Worm (Caenorhabditis elegans) whole organism, late embryonic: Measurements from ENCODE around the gene zipt-13.

Experiments used
- C38D4.7 ChIP-seq: fragments of 200-800 bp; sonication (Bioruptor generic); optimal IDR thresholded peaks from 2 replicates; lab custom pipeline; 2018; ENCODE audit warnings: mild to moderate bottlenecking, missing genetic modification characterization, moderate library complexity, missing compliant biosample characterization
- K02D7.2 ChIP-seq: sonication (generic microtip); optimal IDR thresholded peaks from 2 replicates; lab custom pipeline; 2017; ENCODE audit warnings: mild to moderate bottlenecking, missing genetic modification characterization, missing compliant biosample characterization
- T23F11.4 ChIP-seq: fragments of 200-800 bp; sonication (Bioruptor generic); optimal IDR thresholded peaks from 2 replicates; lab custom pipeline; 2018; ENCODE audit warnings: mild to moderate bottlenecking, missing genetic modification characterization, missing compliant biosample characterization
- ceh-18 ChIP-seq: sonication (generic microtip); optimal IDR thresholded peaks from 2 replicates; lab custom pipeline; 2016; ENCODE audit warnings: missing genetic modification characterization, missing compliant biosample characterization
- ceh-19 ChIP-seq: fragments of 200-800 bp; sonication (Bioruptor generic); optimal IDR thresholded peaks from 2 replicates; lab custom pipeline; 2018; ENCODE audit warnings: mild to moderate bottlenecking, missing genetic modification characterization, missing compliant biosample characterization
- ceh-2 ChIP-seq: sonication (generic microtip); optimal IDR thresholded peaks from 2 replicates; lab custom pipeline; 2016; ENCODE audit warnings: missing genotype, missing genetic modification characterization, missing compliant biosample characterization
- ceh-30 ChIP-seq: fragments of 150-350 bp; optimal IDR thresholded peaks from 2 replicates; lab custom pipeline; 2014; ENCODE audit warnings: missing biosample characterization, missing genetic modification characterization
- ceh-31 ChIP-seq: sonication (generic microtip); optimal IDR thresholded peaks from 2 replicates; lab custom pipeline; 2016; ENCODE audit warnings: missing genetic modification characterization, missing compliant biosample characterization
- ceh-34 ChIP-seq: sonication (generic microtip); optimal IDR thresholded peaks from 2 replicates; lab custom pipeline; 2016; ENCODE audit warnings: mild to moderate bottlenecking, missing genetic modification characterization, missing compliant biosample characterization
- ceh-45 ChIP-seq: fragments of 200-800 bp; sonication (Bioruptor generic); IDR thresholded peaks from 2 replicates; pipeline ENCODE4 v1.3.6; 2022; ENCODE audit warnings: missing genetic modification reagents, missing genetic modification characterization, missing compliant biosample characterization
- ceh-48 ChIP-seq: sonication (generic microtip); optimal IDR thresholded peaks from 2 replicates; lab custom pipeline; 2016; ENCODE audit warnings: missing genetic modification characterization, inconsistent platforms, missing compliant biosample characterization
- ceh-6 ChIP-seq: fragments of 200-800 bp; sonication (Bioruptor generic); optimal IDR thresholded peaks from 2 replicates; lab custom pipeline; 2018; ENCODE audit warnings: mild to moderate bottlenecking, missing genetic modification characterization, missing compliant biosample characterization
- ceh-9 ChIP-seq: sonication (generic microtip); optimal IDR thresholded peaks from 2 replicates; lab custom pipeline; 2016; ENCODE audit warnings: mild to moderate bottlenecking, missing genetic modification characterization, inconsistent platforms, missing compliant biosample characterization
- dmd-4 ChIP-seq: sonication (generic microtip); optimal IDR thresholded peaks from 2 replicates; lab custom pipeline; 2016; ENCODE audit warnings: borderline replicate concordance, missing genetic modification characterization, missing compliant biosample characterization
- dve-1 ChIP-seq: sonication (generic microtip); optimal IDR thresholded peaks from 2 replicates; lab custom pipeline; 2017; ENCODE audit warnings: antibody characterized with exemption, mild to moderate bottlenecking, missing genetic modification characterization, missing compliant biosample characterization
- elt-2 ChIP-seq: sonication (generic microtip); optimal IDR thresholded peaks from 2 replicates; lab custom pipeline; 2016; ENCODE audit warnings: missing genetic modification reagents, missing genetic modification characterization, missing compliant biosample characterization
- elt-4 ChIP-seq: sonication (generic microtip); optimal IDR thresholded peaks from 2 replicates; lab custom pipeline; 2016; ENCODE audit warnings: missing genetic modification characterization, missing compliant biosample characterization
- ets-4 ChIP-seq: sonication (generic microtip); optimal IDR thresholded peaks from 2 replicates; lab custom pipeline; 2016; ENCODE audit warnings: missing genetic modification characterization, missing compliant biosample characterization
- eyg-1 ChIP-seq: sonication (generic microtip); optimal IDR thresholded peaks from 2 replicates; lab custom pipeline; 2016; ENCODE audit warnings: missing genotype, missing genetic modification characterization, missing compliant biosample characterization
- gmeb-2 ChIP-seq: sonication (generic microtip); optimal IDR thresholded peaks from 2 replicates; lab custom pipeline; 2016; ENCODE audit warnings: missing genetic modification characterization, inconsistent platforms, missing compliant biosample characterization
- hlh-15 ChIP-seq: sonication (generic microtip); optimal IDR thresholded peaks from 2 replicates; lab custom pipeline; 2016; ENCODE audit warnings: missing genetic modification characterization, missing compliant biosample characterization
- hlh-30 ChIP-seq: sonication (generic microtip); optimal IDR thresholded peaks from 2 replicates; lab custom pipeline; 2017; ENCODE audit warnings: antibody characterized with exemption, missing genetic modification characterization, missing compliant biosample characterization; ENCODE audit not compliant: insufficient read depth
- hlh-6 ChIP-seq: sonication (generic microtip); optimal IDR thresholded peaks from 2 replicates; lab custom pipeline; 2016; ENCODE audit warnings: missing genotype, missing genetic modification characterization, missing compliant biosample characterization
- lim-6 ChIP-seq: sonication (generic microtip); optimal IDR thresholded peaks from 2 replicates; lab custom pipeline; 2016; ENCODE audit warnings: missing genetic modification characterization, missing compliant biosample characterization
- lin-11 ChIP-seq: fragments of 200-800 bp; sonication (Bioruptor generic); optimal IDR thresholded peaks from 2 replicates; lab custom pipeline; 2018; ENCODE audit warnings: mild to moderate bottlenecking, missing genetic modification characterization, missing compliant biosample characterization
- madf-2 ChIP-seq: sonication (generic microtip); optimal IDR thresholded peaks from 2 replicates; lab custom pipeline; 2017; ENCODE audit warnings: missing genetic modification characterization, missing compliant biosample characterization
- mec-3 ChIP-seq: sonication (generic microtip); optimal IDR thresholded peaks from 2 replicates; lab custom pipeline; 2016; ENCODE audit warnings: borderline replicate concordance, missing genetic modification characterization, missing compliant biosample characterization
- nhr-232 ChIP-seq: sonication (generic microtip); optimal IDR thresholded peaks from 2 replicates; lab custom pipeline; 2016; ENCODE audit warnings: missing genetic modification characterization, missing compliant biosample characterization
- odd-2 ChIP-seq: sonication (generic microtip); optimal IDR thresholded peaks from 2 replicates; lab custom pipeline; 2017; ENCODE audit warnings: antibody characterized with exemption, mild to moderate bottlenecking, missing genetic modification characterization, missing compliant biosample characterization
- pha-4 ChIP-seq: fragments of 150-350 bp; optimal IDR thresholded peaks from 2 replicates; lab custom pipeline; 2018; ENCODE audit warnings: missing biosample characterization, missing genetic modification reagents, missing genetic modification characterization
- pqm-1 ChIP-seq: sonication (generic microtip); optimal IDR thresholded peaks from 2 replicates; lab custom pipeline; 2016; ENCODE audit warnings: missing genetic modification characterization, missing compliant biosample characterization
- ref-2 ChIP-seq: sonication (generic microtip); optimal IDR thresholded peaks from 2 replicates; lab custom pipeline; 2016; ENCODE audit warnings: missing genetic modification characterization, missing compliant biosample characterization
- tbx-2 ChIP-seq: sonication (generic microtip); optimal IDR thresholded peaks from 2 replicates; lab custom pipeline; 2016; ENCODE audit warnings: missing genetic modification characterization, missing compliant biosample characterization
- unc-86 ChIP-seq: sonication (generic microtip); optimal IDR thresholded peaks from 2 replicates; lab custom pipeline; 2016; ENCODE audit warnings: missing genetic modification characterization, missing compliant biosample characterization
- zip-5 ChIP-seq: sonication (generic microtip); optimal IDR thresholded peaks from 2 replicates; lab custom pipeline; 2016; ENCODE audit warnings: missing genetic modification characterization, missing compliant biosample characterization

Gene zipt-13

DNA sequence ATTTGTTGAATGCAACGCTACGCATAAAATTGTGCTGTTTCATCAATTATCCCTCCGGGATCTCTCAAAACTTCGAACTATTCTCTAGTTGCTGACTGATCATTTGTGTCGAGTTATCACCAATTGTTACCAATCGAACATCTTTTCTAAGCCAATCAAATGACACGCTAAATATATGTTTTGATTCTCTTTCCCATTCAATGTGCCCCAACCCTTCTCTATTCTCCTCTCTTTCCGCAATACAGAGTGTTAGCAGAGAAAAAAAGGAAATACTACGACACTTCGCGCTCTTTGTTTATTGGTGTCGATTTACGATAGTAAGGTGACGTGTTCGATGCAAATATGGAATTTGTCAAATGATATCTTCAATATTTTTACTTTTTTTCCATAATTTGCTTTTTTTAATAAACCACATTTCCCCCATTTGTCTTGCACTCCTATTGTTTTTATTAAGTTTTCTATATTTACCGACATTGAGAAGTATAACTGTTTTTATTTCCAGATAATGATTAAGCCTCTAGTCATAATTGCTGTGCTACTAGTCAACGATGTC lies 39.5 kb downstream of the zipt-13 start, which contains the start of gene nucb-1 (continued):
- TF ChIP-seq ceh-9 (tag; lab: Kevin White, UChicago) (no peak), ceh-45 (GFP tag; lab: Robert Waterston, UW) (no peak), ceh-34 (tag; lab: Kevin White, UChicago) (peak; percentile 89), ref-2 (tag; lab: Kevin White, UChicago) (no peak), lin-11 (tag; lab: Kevin White, UChicago) (no peak), ets-4 (tag; lab: Kevin White, UChicago) (no peak), tbx-2 (tag; lab: Kevin White, UChicago) (peak; percentile 56), ceh-18 (tag; lab: Kevin White, UChicago) (no peak), ceh-30 (no peak), hlh-15 (tag; lab: Kevin White, UChicago) (no peak), dmd-4 (tag; lab: Kevin White, UChicago) (no peak), ceh-2 (tag; lab: Kevin White, UChicago) (no peak), hlh-30 (tag; lab: Kevin White, UChicago) (peak; percentile 27), hlh-6 (no peak), C38D4.7 (no peak), ceh-6 (GFP tag; lab: Kevin White, UChicago) (no peak), eyg-1 (tag; lab: Kevin White, UChicago) (no peak), zip-5 (tag; lab: Kevin White, UChicago) (no peak), pqm-1 (tag; lab: Kevin White, UChicago) (no peak), gmeb-2 (tag; lab: Kevin White, UChicago) (no peak), T23F11.4 (GFP tag; lab: Kevin White, UChicago) (no peak)
- TF ChIP-seq, all 69 proteins: peak for 11

DNA sequence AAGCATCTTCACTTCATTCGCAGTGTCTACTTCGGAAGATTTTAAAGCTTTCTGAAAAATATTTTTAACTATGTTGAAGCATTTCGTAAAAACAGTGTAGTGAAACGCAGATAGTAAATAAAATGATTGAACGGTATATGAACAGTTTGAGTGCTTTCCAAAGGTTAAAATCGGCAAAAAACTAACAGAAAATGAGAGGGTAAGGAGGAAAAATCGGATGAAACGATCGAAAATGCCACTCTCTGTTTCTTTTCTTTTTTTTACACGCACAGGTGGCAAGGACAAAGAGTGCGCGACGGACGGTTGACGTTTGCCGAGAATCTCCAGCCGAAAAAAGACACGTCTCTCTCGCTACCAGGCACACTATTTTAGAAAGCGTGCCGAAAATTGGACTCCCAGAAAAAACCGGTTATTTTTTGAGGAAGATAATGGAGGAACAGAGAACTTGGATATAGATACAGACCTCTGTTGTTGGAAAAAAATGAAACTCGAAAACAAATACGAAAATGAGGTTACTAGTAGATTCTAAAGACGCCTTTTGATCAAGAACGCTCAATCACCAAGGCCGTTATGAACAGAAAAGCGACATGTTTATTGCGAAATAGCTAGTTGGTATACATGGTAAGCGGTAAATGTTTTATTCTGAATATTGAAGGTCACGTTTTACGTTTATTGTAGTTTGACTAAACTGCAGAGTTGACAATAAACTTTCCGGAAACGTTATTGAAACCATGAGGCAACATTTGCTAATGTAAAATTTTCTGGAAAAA lies 42.2 kb downstream of the zipt-13 start, which contains the start of gene myrf-2:
TSS of gene myrf-2 (minus strand) at position 51 of the 770 bp plus-strand sequence.
- TF ChIP-seq gmeb-2 (tag; lab: Kevin White, UChicago) (no peak), nhr-232 (no peak), hlh-15 (tag; lab: Kevin White, UChicago) (no peak), ceh-48 (tag; lab: Kevin White, UChicago) (no peak), madf-2 (tag; lab: Kevin White, UChicago) (no peak), ceh-30 (no peak), zip-5 (tag; lab: Kevin White, UChicago) (no peak), mec-3 (tag; lab: Kevin White, UChicago) (no peak), lim-6 (tag; lab: Kevin White, UChicago) (no peak), pqm-1 (tag; lab: Kevin White, UChicago) (no peak), ceh-18 (tag; lab: Kevin White, UChicago) (no peak), ceh-31 (tag; lab: Kevin White, UChicago) (no peak), elt-2 (tag; lab: Kevin White, UChicago) (no peak), dve-1 (no peak)

DNA sequence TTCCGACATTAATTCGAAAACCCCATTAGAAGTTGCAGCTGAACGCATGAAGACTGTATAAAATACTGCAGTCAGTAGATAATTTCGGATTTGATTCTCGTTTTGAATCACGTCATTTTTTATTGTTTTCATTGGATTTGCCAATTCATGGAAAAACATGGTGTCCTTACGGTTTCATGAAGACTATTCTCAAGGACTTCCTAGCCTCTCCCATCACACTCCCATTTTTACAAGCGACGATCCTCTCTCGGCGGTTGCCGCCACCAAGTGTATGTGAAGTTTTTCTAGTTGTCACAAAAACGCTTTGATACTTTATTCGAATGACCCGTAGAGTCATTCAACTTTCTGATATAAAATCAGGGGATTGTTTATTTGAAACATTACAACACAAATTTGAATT lies 46.9 kb downstream of the zipt-13 start:
- TF ChIP-seq ceh-34 (tag; lab: Kevin White, UChicago) (no peak), elt-4 (tag; lab: Kevin White, UChicago) (no peak), hlh-6 (no peak), mec-3 (tag; lab: Kevin White, UChicago) (no peak), pha-4 (tag; lab: Kevin White, UChicago) (no peak), ceh-19 (no peak), ceh-2 (tag; lab: Kevin White, UChicago) (no peak), ceh-45 (GFP tag; lab: Robert Waterston, UW) (no peak), unc-86 (tag; lab: Kevin White, UChicago) (no peak), lin-11 (tag; lab: Kevin White, UChicago) (no peak), zip-5 (tag; lab: Kevin White, UChicago) (no peak), K02D7.2 (no peak), lim-6 (tag; lab: Kevin White, UChicago) (no peak), odd-2 (tag; lab: Kevin White, UChicago) (no peak)
